Worm (Caenorhabditis elegans) whole organism, L3 larva: ENCODE measurements around the gene ran-1.
A peak's percentile ranks its signal among the peaks of the same experiment; 100 is the strongest.

Experiments
- R02D3.7 ChIP-seq: fragments of 150-350 bp; optimal IDR thresholded peaks from 2 replicates; lab custom pipeline; 2014; ENCODE audit warnings: missing biosample characterization, missing genetic modification characterization
- aly-2 ChIP-seq: fragments of 150-350 bp; optimal IDR thresholded peaks from 2 replicates; lab custom pipeline; 2014; ENCODE audit warnings: missing biosample characterization, missing genetic modification characterization
- ama-1 ChIP-seq: fragments of 150-350 bp; optimal IDR thresholded peaks from 2 replicates; lab custom pipeline; 2018
- ceh-16 ChIP-seq: sonication (generic microtip); optimal IDR thresholded peaks from 2 replicates; lab custom pipeline; 2017; ENCODE audit warnings: missing biosample characterization, missing genetic modification characterization
- ceh-82 ChIP-seq: fragments of 150-350 bp; optimal IDR thresholded peaks from 2 replicates; lab custom pipeline; 2014; ENCODE audit warnings: missing biosample characterization, missing genetic modification characterization
- ceh-9 ChIP-seq: sonication (generic microtip); optimal IDR thresholded peaks from 2 replicates; lab custom pipeline; 2018; ENCODE audit warnings: missing biosample characterization, missing genetic modification characterization
- egl-27 ChIP-seq: sonication (generic microtip); optimal IDR thresholded peaks from 4 replicates; lab custom pipeline; 2017; ENCODE audit warnings: missing biosample characterization, missing genetic modification reagents, missing genetic modification characterization
- egl-5 ChIP-seq: fragments of 150-350 bp; optimal IDR thresholded peaks from 2 replicates; lab custom pipeline; 2017; ENCODE audit warnings: missing biosample characterization, missing genetic modification reagents, missing genetic modification characterization, inconsistent platforms
- elt-1 ChIP-seq: fragments of 150-350 bp; optimal IDR thresholded peaks from 2 replicates; lab custom pipeline; 2014; ENCODE audit warnings: missing biosample characterization, missing genetic modification characterization
- elt-2 ChIP-seq: sonication (generic microtip); optimal IDR thresholded peaks from 2 replicates; lab custom pipeline; 2016; ENCODE audit warnings: missing genetic modification reagents, mild to moderate bottlenecking, missing genetic modification characterization, missing compliant biosample characterization
- elt-3 ChIP-seq, 3 experiments: fragments of 150-350 bp in 1 of 3; sonication (generic microtip) in 2 of 3; optimal IDR thresholded peaks; 2 replicates in 2 of 3; 4 replicates in 1 of 3; lab custom pipeline; 2014 to 2017; ENCODE audit warnings: missing biosample characterization in 3 of 3, missing genetic modification characterization in 3 of 3
- eor-1 ChIP-seq, 2 experiments: fragments of 150-350 bp; optimal IDR thresholded peaks; 2 replicates each; lab custom pipeline; 2014 to 2018; ENCODE audit warnings: missing biosample characterization in 2 of 2, missing genetic modification characterization in 2 of 2
- fkh-2 ChIP-seq: fragments of 150-350 bp; optimal IDR thresholded peaks from 2 replicates; lab custom pipeline; 2014; ENCODE audit warnings: missing biosample characterization, missing genetic modification reagents, missing genetic modification characterization
- fos-1 ChIP-seq: fragments of 150-350 bp; optimal IDR thresholded peaks from 2 replicates; lab custom pipeline; 2014; ENCODE audit warnings: missing biosample characterization, missing genetic modification characterization
- hmg-11 ChIP-seq: sonication (generic microtip); optimal IDR thresholded peaks from 2 replicates; lab custom pipeline; 2016; ENCODE audit warnings: missing genetic modification characterization, missing compliant biosample characterization
- jun-1 ChIP-seq: fragments of 150-350 bp; optimal IDR thresholded peaks from 2 replicates; lab custom pipeline; 2014; ENCODE audit warnings: missing biosample characterization, missing genetic modification reagents, missing genetic modification characterization
- lin-39 ChIP-seq: fragments of 150-350 bp; optimal IDR thresholded peaks from 2 replicates; lab custom pipeline; 2018; ENCODE audit warnings: missing biosample characterization, missing genetic modification reagents, missing genetic modification characterization
- lsy-12 ChIP-seq: sonication (generic microtip); optimal IDR thresholded peaks from 2 replicates; lab custom pipeline; 2016; ENCODE audit warnings: mild to moderate bottlenecking, missing genetic modification characterization, missing compliant biosample characterization
- mdl-1 ChIP-seq: fragments of 150-350 bp; optimal IDR thresholded peaks from 2 replicates; lab custom pipeline; 2014; ENCODE audit warnings: missing biosample characterization, missing genetic modification characterization
- mml-1 ChIP-seq: fragments of 150-350 bp; sonication (generic microtip); optimal IDR thresholded peaks from 3 replicates; lab custom pipeline; 2014; ENCODE audit warnings: missing biosample characterization, missing genetic modification characterization
- nfya-1 ChIP-seq: sonication (generic microtip); optimal IDR thresholded peaks from 2 replicates; lab custom pipeline; 2017; ENCODE audit warnings: missing genetic modification characterization, mild to moderate bottlenecking, missing compliant biosample characterization, antibody characterized with exemption, moderate library complexity; ENCODE audit not compliant: insufficient read depth
- nhr-11 ChIP-seq: fragments of 150-350 bp; optimal IDR thresholded peaks from 2 replicates; lab custom pipeline; 2014; ENCODE audit warnings: missing biosample characterization, missing genetic modification characterization
- nhr-25 ChIP-seq: sonication (generic microtip); optimal IDR thresholded peaks from 2 replicates; lab custom pipeline; 2017; ENCODE audit warnings: missing biosample characterization, missing genetic modification characterization
- nhr-28 ChIP-seq: fragments of 150-350 bp; optimal IDR thresholded peaks from 2 replicates; lab custom pipeline; 2014; ENCODE audit warnings: missing biosample characterization, missing genetic modification characterization
- nhr-43 ChIP-seq: sonication (generic microtip); optimal IDR thresholded peaks from 2 replicates; lab custom pipeline; 2016; ENCODE audit warnings: mild to moderate bottlenecking, missing genetic modification characterization, missing compliant biosample characterization; ENCODE audit not compliant: poor library complexity, severe bottlenecking
- nhr-77 ChIP-seq: fragments of 150-350 bp; optimal IDR thresholded peaks from 2 replicates; lab custom pipeline; 2014; ENCODE audit warnings: missing biosample characterization, missing genetic modification characterization
- pqm-1 ChIP-seq: fragments of 150-350 bp; optimal IDR thresholded peaks from 2 replicates; lab custom pipeline; 2017; ENCODE audit warnings: missing biosample characterization, missing genetic modification characterization, inconsistent platforms
- sea-2 ChIP-seq: fragments of 150-350 bp; sonication (generic microtip); optimal IDR thresholded peaks from 4 replicates; lab custom pipeline; 2014; ENCODE audit warnings: missing biosample characterization, missing genetic modification reagents, missing genetic modification characterization
- skn-1 ChIP-seq: fragments of 150-350 bp; optimal IDR thresholded peaks from 2 replicates; lab custom pipeline; 2014; ENCODE audit warnings: missing biosample characterization, missing genetic modification characterization
- snpc-4 ChIP-seq: fragments of 150-350 bp; optimal IDR thresholded peaks from 2 replicates; lab custom pipeline; 2014; ENCODE audit warnings: missing biosample characterization, missing genetic modification characterization
- tbx-2 ChIP-seq: sonication (generic microtip); optimal IDR thresholded peaks from 2 replicates; lab custom pipeline; 2016; ENCODE audit warnings: mild to moderate bottlenecking, missing genetic modification characterization, missing compliant biosample characterization
- unc-39 ChIP-seq: sonication (generic microtip); optimal IDR thresholded peaks from 4 replicates; lab custom pipeline; 2017; ENCODE audit warnings: missing biosample characterization, missing genetic modification characterization
- zag-1 ChIP-seq: fragments of 150-350 bp; optimal IDR thresholded peaks from 2 replicates; lab custom pipeline; 2014; ENCODE audit warnings: missing biosample characterization, missing genetic modification characterization
- ztf-11 ChIP-seq: fragments of 150-350 bp; optimal IDR thresholded peaks from 2 replicates; lab custom pipeline; 2014; ENCODE audit warnings: missing biosample characterization, missing genetic modification characterization
- ztf-4 ChIP-seq: fragments of 150-350 bp; optimal IDR thresholded peaks from 2 replicates; lab custom pipeline; 2014; ENCODE audit warnings: missing biosample characterization, missing genetic modification characterization

The ran-1 gene

ce11 chrIII:10759050-10760023 lies 11.8 kb upstream of the ran-1 start, which contains the start of gene tasp-1 (continued):
- TF ChIP-seq elt-2 (peak; percentile 99), mml-1 (tag; lab: Kevin White, UChicago) (peak; percentile 53), egl-5 (peak; percentile 98), hmg-11 (peak; percentile 100), jun-1 (tag; lab: Kevin White, UChicago) (peak; percentile 100), fos-1 (tag; lab: Kevin White, UChicago) (peak; percentile 99), nhr-11 (tag; lab: Kevin White, UChicago) (peak; percentile 100), lsy-12 (peak; percentile 100), R02D3.7 (tag; lab: Kevin White, UChicago) (peak; percentile 98), skn-1 (tag; lab: Kevin White, UChicago) (peak; percentile 98), mdl-1 (peak; percentile 99), elt-1 (tag; lab: Kevin White, UChicago) (peak; percentile 94), nfya-1 (peak; percentile 99), eor-1 (tag; optimal IDR thresholded peaks at IDR 0.05; lab: Kevin White, UChicago) (peak in 1 of 2 experiments; percentile 50), ceh-82 (tag; lab: Kevin White, UChicago) (peak; percentile 99), lin-39 (tag; lab: Kevin White, UChicago) (peak; percentile 100), snpc-4 (tag; lab: Kevin White, UChicago) (peak; percentile 97), unc-39 (tag; lab: Kevin White, UChicago) (peak; percentile 64), ama-1 (lab: Kevin White, UChicago) (peak; percentile 85), pqm-1 (tag; lab: Kevin White, UChicago) (peak; percentile 97), egl-27 (tag; lab: Kevin White, UChicago) (peak; percentile 97), zag-1 (tag; lab: Kevin White, UChicago) (peak; percentile 90), ceh-16 (tag; lab: Kevin White, UChicago) (peak; percentile 77), tbx-2 (tag; lab: Kevin White, UChicago) (peak; percentile 97), fkh-2 (tag; lab: Kevin White, UChicago) (peak; percentile 94), ztf-11 (tag; lab: Kevin White, UChicago) (peak; percentile 76), ztf-4 (tag; lab: Kevin White, UChicago) (peak; percentile 96), sea-2 (peak; percentile 96)

DNA sequence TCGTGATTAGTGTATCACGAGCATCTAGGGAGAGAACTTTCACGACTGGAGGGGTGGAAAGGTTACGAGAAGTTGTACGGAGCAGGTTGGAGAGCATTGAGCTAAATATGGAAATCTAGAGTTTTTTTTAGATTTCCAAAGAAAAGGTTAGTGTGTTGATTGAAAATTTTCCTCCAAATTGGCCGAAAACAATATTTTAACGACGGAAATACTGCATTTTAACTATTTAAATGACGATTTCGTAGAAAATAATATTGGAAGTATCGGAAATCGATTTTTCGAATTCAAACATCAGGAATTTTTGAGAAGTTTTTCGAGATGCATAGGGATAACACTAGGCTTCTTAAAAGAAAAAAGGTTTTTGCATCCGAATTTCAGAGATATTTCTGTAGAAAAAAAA lies 10.9 kb upstream of the ran-1 start, which contains the start of gene K01G5.10:
Gene K01G5.10, minus strand, starts transcription at position 101 of the 400 bp plus-strand sequence.
- TF ChIP-seq ceh-9 (tag; lab: Kevin White, UChicago) (no peak), snpc-4 (tag; lab: Kevin White, UChicago) (no peak), nhr-25 (tag; lab: Kevin White, UChicago) (no peak), elt-3 (tag; optimal IDR thresholded peaks at IDR 0.05; lab: Kevin White, UChicago) (no peak), pqm-1 (tag; lab: Kevin White, UChicago) (no peak), nfya-1 (no peak), skn-1 (tag; lab: Kevin White, UChicago) (no peak), sea-2 (no peak), nhr-43 (tag; lab: Kevin White, UChicago) (no peak), hmg-11 (no peak), elt-1 (tag; lab: Kevin White, UChicago) (no peak), nhr-28 (no peak), ceh-16 (tag; lab: Kevin White, UChicago) (no peak), egl-5 (no peak), ceh-82 (tag; lab: Kevin White, UChicago) (no peak), nhr-77 (no peak), unc-39 (tag; lab: Kevin White, UChicago) (no peak), mdl-1 (no peak), fos-1 (tag; lab: Kevin White, UChicago) (no peak), aly-2 (tag; lab: Kevin White, UChicago) (no peak)

DNA sequence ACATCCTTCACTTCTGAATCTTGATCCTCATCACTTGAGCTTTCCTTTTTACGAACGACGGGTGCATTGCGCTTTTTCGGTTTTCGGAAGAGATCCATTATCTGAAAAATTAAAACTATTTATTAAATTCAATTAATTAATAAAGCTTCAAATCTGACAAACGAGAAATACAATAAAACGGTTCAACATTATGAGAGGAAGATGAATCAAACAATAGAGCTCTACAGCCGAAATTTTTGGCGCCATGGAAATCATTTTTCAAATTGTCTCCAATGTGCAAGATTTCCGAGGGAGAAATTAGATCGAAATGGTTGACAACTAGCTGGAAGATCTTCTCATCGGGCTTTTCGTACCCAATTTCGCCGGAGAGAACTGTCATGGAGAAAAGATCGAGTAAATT lies 10.0 kb upstream of the ran-1 start, which contains the start of gene rnf-113:
Gene rnf-113, minus strand, starts transcription at position 101 of the 400 bp plus-strand sequence.
- TF ChIP-seq mml-1 (tag; lab: Kevin White, UChicago) = no peak
- TF ChIP-seq, all 47 proteins: peak for 0
